Fruit fly (Drosophila melanogaster) whole organism, embryonic: ENCODE measurements around the gene CG31365.

Experiments used
- Atf-2 ChIP-seq: fragments of 200-800 bp; sonication (Bioruptor generic); optimal IDR thresholded peaks from 2 replicates; lab custom pipeline; 2016; ENCODE audit warnings: missing biosample characterization, missing genetic modification characterization
- B-H2 ChIP-seq: fragments of 200-800 bp; sonication (Bioruptor generic); optimal IDR thresholded peaks from 2 replicates; lab custom pipeline; 2018; ENCODE audit warnings: missing biosample characterization, mild to moderate bottlenecking, missing genetic modification characterization
- Bgb ChIP-seq: fragments of 200-800 bp; sonication (Bioruptor generic); IDR thresholded peaks from 2 replicates; pipeline ENCODE4 v1.3.6; 2022; ENCODE audit warnings: missing biosample characterization, missing genetic modification characterization; ENCODE audit not compliant: partially characterized antibody
- CG10366 ChIP-seq: fragments of 200-800 bp; sonication (Bioruptor generic); IDR thresholded peaks from 2 replicates; pipeline ENCODE4 v1.3.6; 2022; ENCODE audit warnings: missing biosample characterization, missing genetic modification characterization
- CG13296 ChIP-seq: fragments of 200-800 bp; sonication (Bioruptor generic); optimal IDR thresholded peaks from 3 replicates; lab custom pipeline; 2018; ENCODE audit warnings: missing biosample characterization, mild to moderate bottlenecking, missing genetic modification characterization
- CG14014 ChIP-seq: fragments of 200-800 bp; sonication (Bioruptor generic); IDR thresholded peaks from 2 replicates; pipeline ENCODE4 v1.3.6; 2022; ENCODE audit warnings: missing biosample characterization, missing genetic modification characterization
- CG14441 ChIP-seq: fragments of 200-800 bp; sonication (Bioruptor generic); IDR thresholded peaks from 2 replicates; pipeline ENCODE4 v1.3.6; 2022; ENCODE audit warnings: missing biosample characterization, missing genetic modification characterization
- CG14860 ChIP-seq: fragments of 200-800 bp; sonication (Bioruptor generic); IDR thresholded peaks from 3 replicates; pipeline ENCODE4 v1.3.6; 2022; ENCODE audit warnings: missing biosample characterization, missing genetic modification characterization; ENCODE audit not compliant: partially characterized antibody
- CG14965 ChIP-seq: fragments of 200-800 bp; sonication (Bioruptor generic); optimal IDR thresholded peaks from 2 replicates; lab custom pipeline; 2016; ENCODE audit warnings: missing biosample characterization, missing genetic modification characterization, borderline replicate concordance
- CG15601 ChIP-seq: fragments of 200-800 bp; sonication (Bioruptor generic); optimal IDR thresholded peaks from 3 replicates; lab custom pipeline; 2019; ENCODE audit warnings: missing biosample characterization, mild to moderate bottlenecking, missing genetic modification characterization, moderate library complexity
- CG17829 ChIP-seq: fragments of 200-800 bp; optimal IDR thresholded peaks from 2 replicates; lab custom pipeline; 2019; ENCODE audit warnings: missing biosample characterization, mild to moderate bottlenecking, missing genetic modification characterization, moderate library complexity
- CG18262 ChIP-seq: fragments of 200-800 bp; optimal IDR thresholded peaks from 3 replicates; lab custom pipeline; 2019; ENCODE audit warnings: missing biosample characterization, mild to moderate bottlenecking, missing genetic modification characterization, moderate library complexity
- CG31388 ChIP-seq: fragments of 200-800 bp; sonication (Bioruptor generic); optimal IDR thresholded peaks from 2 replicates; lab custom pipeline; 2016; ENCODE audit warnings: missing biosample characterization, missing genetic modification characterization
- CG33557 ChIP-seq: fragments of 200-800 bp; sonication (Bioruptor generic); optimal IDR thresholded peaks from 2 replicates; lab custom pipeline; 2019; ENCODE audit warnings: missing biosample characterization, mild to moderate bottlenecking, missing genetic modification characterization, moderate library complexity
- CG3847 ChIP-seq: fragments of 200-800 bp; sonication (Bioruptor generic); IDR thresholded peaks from 2 replicates; pipeline ENCODE4 v1.3.6; 2022; ENCODE audit warnings: missing biosample characterization, missing genetic modification characterization
- CG4820 ChIP-seq: fragments of 200-800 bp; sonication (Bioruptor generic); optimal IDR thresholded peaks from 3 replicates; lab custom pipeline; 2016; ENCODE audit warnings: missing biosample characterization, missing genetic modification characterization
- CG5245 ChIP-seq: fragments of 200-800 bp; sonication (Bioruptor generic); optimal IDR thresholded peaks from 3 replicates; lab custom pipeline; 2016; ENCODE audit warnings: missing biosample characterization, missing genetic modification characterization
- CG6254 ChIP-seq: fragments of 200-800 bp; sonication (Bioruptor generic); optimal IDR thresholded peaks from 3 replicates; lab custom pipeline; 2017; ENCODE audit warnings: mild to moderate bottlenecking, missing biosample characterization, missing genetic modification reagents, missing genetic modification characterization
- CG6272 ChIP-seq: fragments of 200-800 bp; sonication (Bioruptor generic); IDR thresholded peaks from 2 replicates; pipeline ENCODE4 v1.3.6; 2022; ENCODE audit warnings: missing biosample characterization, missing genetic modification characterization
- CG6765 ChIP-seq: fragments of 200-800 bp; sonication (Bioruptor generic); optimal IDR thresholded peaks from 3 replicates; lab custom pipeline; 2017; ENCODE audit warnings: missing biosample characterization, mild to moderate bottlenecking, missing genetic modification characterization
- CG6791 ChIP-seq: fragments of 200-800 bp; sonication (Bioruptor generic); IDR thresholded peaks from 3 replicates; pipeline ENCODE4 v1.3.6; 2022; ENCODE audit warnings: missing biosample characterization, missing genetic modification characterization; ENCODE audit not compliant: partially characterized antibody
- D19B ChIP-seq: fragments of 200-800 bp; sonication (Bioruptor generic); optimal IDR thresholded peaks from 2 replicates; lab custom pipeline; 2017; ENCODE audit warnings: missing biosample characterization, mild to moderate bottlenecking, missing genetic modification characterization
- Doc3 ChIP-seq: fragments of 200-800 bp; sonication (Bioruptor generic); IDR thresholded peaks from 3 replicates; pipeline ENCODE4 v1.3.6; 2022; ENCODE audit warnings: missing biosample characterization, missing genetic modification characterization; ENCODE audit not compliant: partially characterized antibody
- Eip74EF ChIP-seq, 2 experiments: fragments of 200-800 bp in 1 of 2; fragments of >200 bp in 1 of 2; sonication (Bioruptor generic) in 1 of 2; optimal IDR thresholded peaks; 2 replicates each; lab custom pipeline; 2017 to 2019; ENCODE audit warnings: missing biosample characterization in 2 of 2, missing genetic modification characterization in 2 of 2, mild to moderate bottlenecking in 1 of 2, moderate library complexity in 1 of 2
- HHEX ChIP-seq: fragments of 200-800 bp; sonication (Bioruptor generic); optimal IDR thresholded peaks from 3 replicates; lab custom pipeline; 2017; ENCODE audit warnings: missing biosample characterization, mild to moderate bottlenecking, missing genetic modification characterization, missing genetic modification reagents
- HLH54F ChIP-seq: fragments of 200-800 bp; sonication (Bioruptor generic); optimal IDR thresholded peaks from 3 replicates; lab custom pipeline; 2016; ENCODE audit warnings: missing biosample characterization, missing genetic modification characterization
- Hand ChIP-seq: fragments of 200-800 bp; sonication (Bioruptor generic); optimal IDR thresholded peaks from 2 replicates; lab custom pipeline; 2017; ENCODE audit warnings: mild to moderate bottlenecking, missing biosample characterization, missing genetic modification reagents, missing genetic modification characterization
- Hey ChIP-seq: fragments of 200-800 bp; sonication (Bioruptor generic); optimal IDR thresholded peaks from 3 replicates; lab custom pipeline; 2018; ENCODE audit warnings: missing biosample characterization, mild to moderate bottlenecking, missing genetic modification characterization
- Oli ChIP-seq: fragments of 200-800 bp; sonication (Bioruptor generic); optimal IDR thresholded peaks from 2 replicates; lab custom pipeline; 2018; ENCODE audit warnings: missing biosample characterization, mild to moderate bottlenecking, missing genetic modification characterization, moderate library complexity
- Spps ChIP-seq: fragments of 200-800 bp; sonication (Bioruptor generic); optimal IDR thresholded peaks from 2 replicates; lab custom pipeline; 2018; ENCODE audit warnings: missing biosample characterization, mild to moderate bottlenecking, missing genetic modification characterization
- Vsx1 ChIP-seq: fragments of 200-800 bp; sonication (Bioruptor generic); optimal IDR thresholded peaks from 2 replicates; lab custom pipeline; 2017; ENCODE audit warnings: missing biosample characterization, mild to moderate bottlenecking, missing genetic modification characterization, missing genetic modification reagents
- ac ChIP-seq: fragments of 200-800 bp; sonication (Bioruptor generic); optimal IDR thresholded peaks from 3 replicates; lab custom pipeline; 2017; ENCODE audit warnings: missing biosample characterization, mild to moderate bottlenecking, missing genetic modification characterization
- aop ChIP-seq: fragments of 200-800 bp; sonication (Bioruptor generic); IDR thresholded peaks from 2 replicates; pipeline ENCODE4 v1.3.6; 2022; ENCODE audit warnings: missing biosample characterization, missing genetic modification characterization
- bowl ChIP-seq: fragments of 200-800 bp; sonication (Bioruptor generic); IDR thresholded peaks from 2 replicates; pipeline ENCODE4 v1.3.6; 2022; ENCODE audit warnings: missing biosample characterization, missing genetic modification characterization
- cad ChIP-seq: fragments of >200 bp; optimal IDR thresholded peaks from 2 replicates; lab custom pipeline; 2017; ENCODE audit warnings: missing biosample characterization, missing genetic modification characterization
- chinmo ChIP-seq: fragments of 200-800 bp; sonication (Bioruptor generic); IDR thresholded peaks from 4 replicates; pipeline ENCODE4 v1.3.6; 2022; ENCODE audit warnings: missing biosample characterization, missing genetic modification characterization; ENCODE audit not compliant: partially characterized antibody
- disco-r ChIP-seq: fragments of 200-800 bp; sonication (Bioruptor generic); optimal IDR thresholded peaks from 2 replicates; lab custom pipeline; 2016; ENCODE audit warnings: missing biosample characterization, missing genetic modification characterization
- fru ChIP-seq: fragments of >200 bp; optimal IDR thresholded peaks from 2 replicates; lab custom pipeline; 2017
- ftz-f1 ChIP-seq: fragments of 200-800 bp; sonication (Bioruptor generic); optimal IDR thresholded peaks from 2 replicates; lab custom pipeline; 2016; ENCODE audit warnings: missing biosample characterization, missing genetic modification characterization
- her ChIP-seq: fragments of 200-800 bp; sonication (Bioruptor generic); optimal IDR thresholded peaks from 2 replicates; lab custom pipeline; 2016; ENCODE audit warnings: missing biosample characterization, missing genetic modification characterization
- hkb ChIP-seq, 2 experiments: fragments of 200-800 bp in 1 of 2; fragments of >200 bp in 1 of 2; sonication (Bioruptor generic) in 1 of 2; IDR thresholded peaks in 1 of 2; optimal IDR thresholded peaks in 1 of 2; 2 replicates each; pipeline versions ENCODE4 v1.3.6 to Lab custom; 2017 to 2022; ENCODE audit warnings: missing biosample characterization in 1 of 2, missing genetic modification characterization in 1 of 2
- klu ChIP-seq: fragments of 200-800 bp; sonication (Bioruptor generic); IDR thresholded peaks from 2 replicates; pipeline ENCODE4 v1.3.6; 2022; ENCODE audit warnings: missing biosample characterization, missing genetic modification characterization
- lola ChIP-seq, 3 experiments: fragments of >200 bp in 2 of 3; fragments of 200-800 bp in 1 of 3; sonication (Bioruptor generic) in 1 of 3; optimal IDR thresholded peaks; 2 replicates each; lab custom pipeline; 2017 to 2019; ENCODE audit warnings: missing biosample characterization in 3 of 3, missing genetic modification characterization in 3 of 3, mild to moderate bottlenecking in 1 of 3, moderate library complexity in 1 of 3
- mam ChIP-seq: fragments of 200-800 bp; sonication (Bioruptor generic); optimal IDR thresholded peaks from 3 replicates; lab custom pipeline; 2016; ENCODE audit warnings: missing biosample characterization, missing genetic modification characterization
- odd ChIP-seq: fragments of 200-800 bp; sonication (Bioruptor generic); optimal IDR thresholded peaks from 2 replicates; lab custom pipeline; 2017; ENCODE audit warnings: missing biosample characterization, mild to moderate bottlenecking, missing genetic modification characterization
- pum ChIP-seq: fragments of 200-800 bp; sonication (Bioruptor generic); optimal IDR thresholded peaks from 2 replicates; lab custom pipeline; 2016; ENCODE audit warnings: missing biosample characterization, missing genetic modification characterization
- sd ChIP-seq: fragments of 200-800 bp; sonication (Bioruptor generic); optimal IDR thresholded peaks from 3 replicates; lab custom pipeline; 2018; ENCODE audit warnings: missing biosample characterization, mild to moderate bottlenecking, missing genetic modification characterization, moderate library complexity
- unpg ChIP-seq: fragments of 200-800 bp; sonication (Bioruptor generic); optimal IDR thresholded peaks from 3 replicates; lab custom pipeline; 2018; ENCODE audit warnings: missing biosample characterization, mild to moderate bottlenecking, missing genetic modification characterization, moderate library complexity
- zfh1 ChIP-seq: fragments of 200-800 bp; sonication (Bioruptor generic); IDR thresholded peaks from 3 replicates; pipeline ENCODE4 v1.3.6; 2022; ENCODE audit warnings: missing biosample characterization, missing genetic modification characterization

Gene CG31365

DNA sequence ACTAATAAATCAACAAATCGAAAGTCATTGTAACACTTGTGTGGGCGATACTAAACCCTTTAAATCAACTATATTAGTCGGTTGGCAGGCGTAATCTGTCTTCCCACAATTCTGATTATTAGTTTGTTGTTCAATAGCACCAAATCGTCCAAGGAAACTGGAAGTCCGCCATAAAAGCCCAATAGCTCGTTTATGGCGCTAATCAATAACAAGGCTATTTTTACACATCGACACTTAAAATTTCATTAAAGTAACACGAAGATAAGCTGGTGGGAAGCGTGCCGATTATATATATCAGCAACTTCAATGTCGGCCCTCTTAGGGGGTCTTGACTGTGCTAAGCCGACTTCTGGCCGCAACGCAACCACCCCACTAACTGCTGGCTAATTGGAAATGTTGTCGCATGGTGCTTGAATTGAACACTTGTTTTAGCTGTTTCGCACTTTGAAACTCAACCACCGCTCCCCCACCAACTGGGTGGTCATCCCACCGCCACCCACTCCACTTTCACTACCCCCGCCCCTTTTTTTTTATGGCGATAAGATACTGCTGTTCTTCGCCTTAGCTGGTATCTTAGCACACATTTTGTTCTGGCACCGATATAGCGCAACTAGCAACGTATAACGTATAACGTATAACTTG is 12.9 kb upstream of the CG31365 start (continued):
- TF ChIP-seq Hey (tag; lab: Kevin White, UChicago): peak; percentile 80
- TF ChIP-seq HHEX (GFP tag; lab: Kevin White, UChicago): peak; percentile 17
- TF ChIP-seq Hand (GFP tag; lab: Kevin White, UChicago): peak; percentile 5
- no peak for TF ChIP-seq ac (GFP tag; lab: Kevin White, UChicago)
- no peak for TF ChIP-seq CG6765
- TF ChIP-seq fru (lab: Kevin White, UChicago): no peak
- no peak for TF ChIP-seq mam (GFP tag; lab: Kevin White, UChicago)
- no peak for TF ChIP-seq Spps (tag; lab: Kevin White, UChicago)
- no peak for TF ChIP-seq CG10366 (GFP tag; lab: Robert Waterston, UW)
- TF ChIP-seq CG3847: no peak
- peak; percentile 48 for TF ChIP-seq sd
- no peak for TF ChIP-seq odd (GFP tag; lab: Kevin White, UChicago)
- TF ChIP-seq CG4820 (GFP tag; lab: Kevin White, UChicago): no peak
- no peak for TF ChIP-seq CG15601 (tag; lab: Kevin White, UChicago)
- TF ChIP-seq HLH54F (GFP tag; lab: Kevin White, UChicago): no peak
- peak; percentile 52 for TF ChIP-seq CG13296
- TF ChIP-seq CG6791: no peak
- no peak for TF ChIP-seq CG33557
- peak; percentile 15 for TF ChIP-seq unpg (GFP tag; lab: Kevin White, UChicago)
- TF ChIP-seq CG14860: no peak
- TF ChIP-seq CG31388 (GFP tag; lab: Kevin White, UChicago): no peak
- no peak for TF ChIP-seq klu
- no peak for TF ChIP-seq Doc3
- no peak for TF ChIP-seq pum (GFP tag; lab: Kevin White, UChicago)
- no peak for TF ChIP-seq Bgb
- no peak for TF ChIP-seq CG14965 (GFP tag; lab: Kevin White, UChicago)
- TF ChIP-seq CG14441 (GFP tag; lab: Robert Waterston, UW): no peak
- no peak for TF ChIP-seq her
- no peak for TF ChIP-seq Oli (tag; lab: Kevin White, UChicago)
- no peak for TF ChIP-seq zfh1 (GFP tag; lab: Robert Waterston, UW)
- no peak for TF ChIP-seq CG6254
- TF ChIP-seq CG5245: no peak
- TF ChIP-seq Atf-2 (GFP tag; lab: Kevin White, UChicago): no peak
- TF ChIP-seq CG17829 (tag; lab: Kevin White, UChicago): no peak
- no peak for TF ChIP-seq lola (GFP tag; optimal IDR thresholded peaks at IDR 0.05; lab: Kevin White, UChicago)
- TF ChIP-seq cad (GFP tag; lab: Kevin White, UChicago): no peak
- no peak for TF ChIP-seq hkb (optimal IDR thresholded peaks at IDR 0.05; lab: Kevin White, UChicago)
- no peak for TF ChIP-seq hkb (GFP tag; IDR thresholded peaks at IDR 0.05; lab: Robert Waterston, UW)
- TF ChIP-seq CG6272 (GFP tag; lab: Robert Waterston, UW): no peak
- TF ChIP-seq Eip74EF (GFP tag; optimal IDR thresholded peaks at IDR 0.05; lab: Kevin White, UChicago): peak in 1 of 2 experiments; percentile 30
- TF ChIP-seq disco-r (GFP tag; lab: Kevin White, UChicago): no peak
- TF ChIP-seq CG14014 (GFP tag; lab: Robert Waterston, UW): no peak
- no peak for TF ChIP-seq D19B (GFP tag; lab: Kevin White, UChicago)
- peak; percentile 11 for TF ChIP-seq B-H2
- no peak for TF ChIP-seq aop
- TF ChIP-seq Vsx1 (GFP tag; lab: Kevin White, UChicago): peak; percentile 83
- TF ChIP-seq CG18262 (tag; lab: Kevin White, UChicago): no peak
- no peak for TF ChIP-seq bowl (GFP tag; lab: Robert Waterston, UW)
- 0 out of 4 replicates have a peak, but pooled peaks have one; percentile 8 for TF ChIP-seq chinmo (GFP tag; lab: Robert Waterston, UW)
- TF ChIP-seq ftz-f1 (GFP tag; lab: Kevin White, UChicago): no peak
